Fruit fly (Drosophila melanogaster) whole organism, prepupa: ENCODE results near the gene Aprt.

Source experiments
- CG10631 ChIP-seq: fragments of 200-800 bp; sonication (Bioruptor generic); optimal IDR thresholded peaks from 2 replicates; lab custom pipeline; 2016; ENCODE audit warnings: missing biosample characterization, missing genetic modification characterization
- CG11294 ChIP-seq: fragments of 200-800 bp; sonication (Bioruptor generic); IDR thresholded peaks from 2 replicates; pipeline ENCODE4 v1.3.6; 2022; ENCODE audit warnings: missing biosample characterization, missing genetic modification characterization
- CG11762 ChIP-seq: fragments of 200-800 bp; sonication (Bioruptor generic); optimal IDR thresholded peaks from 3 replicates; lab custom pipeline; 2016; ENCODE audit warnings: missing biosample characterization, missing genetic modification characterization; ENCODE audit not compliant: insufficient read depth
- CG11902 ChIP-seq: fragments of 200-800 bp; sonication (Bioruptor generic); optimal IDR thresholded peaks from 3 replicates; lab custom pipeline; 2016; ENCODE audit warnings: missing biosample characterization, missing genetic modification characterization
- CG16779 ChIP-seq: fragments of 200-800 bp; sonication (Bioruptor generic); optimal IDR thresholded peaks from 3 replicates; lab custom pipeline; 2017; ENCODE audit warnings: missing biosample characterization, mild to moderate bottlenecking, missing genetic modification characterization
- CG3032 ChIP-seq: fragments of 200-800 bp; optimal IDR thresholded peaks from 2 replicates; lab custom pipeline; 2019; ENCODE audit warnings: missing biosample characterization, mild to moderate bottlenecking, missing genetic modification characterization, moderate library complexity
- CG32006 ChIP-seq: fragments of 200-800 bp; sonication (Bioruptor generic); optimal IDR thresholded peaks from 3 replicates; lab custom pipeline; 2017; ENCODE audit warnings: missing biosample characterization, mild to moderate bottlenecking, missing genetic modification characterization
- CG34406 ChIP-seq: fragments of 200-800 bp; sonication (Bioruptor generic); optimal IDR thresholded peaks from 3 replicates; lab custom pipeline; 2016; ENCODE audit warnings: missing biosample characterization, missing genetic modification characterization
- CG3919 ChIP-seq: fragments of 200-800 bp; sonication (Bioruptor generic); optimal IDR thresholded peaks from 3 replicates; lab custom pipeline; 2016; ENCODE audit warnings: missing biosample characterization, missing genetic modification characterization
- CG4318 ChIP-seq: fragments of 200-800 bp; sonication (Bioruptor generic); optimal IDR thresholded peaks from 3 replicates; lab custom pipeline; 2017; ENCODE audit warnings: missing biosample characterization, mild to moderate bottlenecking, missing genetic modification characterization
- CG6163 ChIP-seq: fragments of 200-800 bp; sonication (Bioruptor generic); IDR thresholded peaks from 3 replicates; pipeline ENCODE4 v1.3.6; 2022; ENCODE audit warnings: missing biosample characterization, missing genetic modification characterization
- CG6276 ChIP-seq: fragments of 200-800 bp; sonication (Bioruptor generic); optimal IDR thresholded peaks from 2 replicates; lab custom pipeline; 2017; ENCODE audit warnings: missing biosample characterization, mild to moderate bottlenecking, missing genetic modification characterization
- CG6792 ChIP-seq: fragments of 200-800 bp; sonication (Bioruptor generic); optimal IDR thresholded peaks from 3 replicates; lab custom pipeline; 2016; ENCODE audit warnings: missing biosample characterization, missing genetic modification characterization
- CG6808 ChIP-seq: fragments of 200-800 bp; sonication (Bioruptor generic); optimal IDR thresholded peaks from 3 replicates; lab custom pipeline; 2017; ENCODE audit warnings: missing biosample characterization, missing genetic modification characterization, mild to moderate bottlenecking, moderate library complexity, missing genetic modification reagents
- CG6854 ChIP-seq: fragments of 200-800 bp; sonication (Bioruptor generic); optimal IDR thresholded peaks from 2 replicates; lab custom pipeline; 2017; ENCODE audit warnings: missing biosample characterization, mild to moderate bottlenecking, missing genetic modification characterization
- CG7368 ChIP-seq: fragments of 200-800 bp; sonication (Bioruptor generic); optimal IDR thresholded peaks from 3 replicates; lab custom pipeline; 2016; ENCODE audit warnings: missing biosample characterization, missing genetic modification characterization
- CG8119 ChIP-seq: fragments of 200-800 bp; sonication (Bioruptor generic); IDR thresholded peaks from 3 replicates; pipeline ENCODE4 v1.3.6; 2022; ENCODE audit warnings: missing biosample characterization, missing genetic modification characterization
- CG8319 ChIP-seq: fragments of 200-800 bp; sonication (Bioruptor generic); optimal IDR thresholded peaks from 3 replicates; lab custom pipeline; 2016; ENCODE audit warnings: missing biosample characterization, missing genetic modification characterization
- Eip75B ChIP-seq: fragments of 200-800 bp; sonication (Bioruptor generic); optimal IDR thresholded peaks from 3 replicates; lab custom pipeline; 2016; ENCODE audit warnings: missing biosample characterization, missing genetic modification characterization
- Eip78C ChIP-seq: fragments of 200-800 bp; sonication (Bioruptor generic); peaks from one replicate; lab custom pipeline; 2016; ENCODE audit warnings: missing biosample characterization, missing genetic modification characterization
- Eip93F ChIP-seq: fragments of 200-800 bp; sonication (Bioruptor generic); optimal IDR thresholded peaks from 2 replicates; lab custom pipeline; 2016; ENCODE audit warnings: missing biosample characterization, mild to moderate bottlenecking, missing genetic modification characterization
- Ets21C ChIP-seq: fragments of 200-800 bp; sonication (Bioruptor generic); optimal IDR thresholded peaks from 3 replicates; lab custom pipeline; 2016; ENCODE audit warnings: missing biosample characterization, missing genetic modification characterization
- Gug ChIP-seq: fragments of 200-800 bp; sonication (Bioruptor generic); IDR thresholded peaks from 2 replicates; pipeline ENCODE4 v1.3.6; 2022; ENCODE audit warnings: missing biosample characterization, missing genetic modification characterization
- Hr38 ChIP-seq: sonication (Bioruptor generic); optimal IDR thresholded peaks from 2 replicates; lab custom pipeline; 2016; ENCODE audit warnings: missing biosample characterization, missing genetic modification characterization
- Hr39 ChIP-seq: fragments of 200-800 bp; sonication (Bioruptor generic); optimal IDR thresholded peaks from 2 replicates; lab custom pipeline; 2016; ENCODE audit warnings: missing biosample characterization, missing genetic modification characterization
- Hr4 ChIP-seq: fragments of 200-800 bp; sonication (Bioruptor generic); optimal IDR thresholded peaks from 3 replicates; lab custom pipeline; 2016; ENCODE audit warnings: missing biosample characterization, missing genetic modification characterization
- Lpt ChIP-seq: fragments of 200-800 bp; sonication (Bioruptor generic); optimal IDR thresholded peaks from 3 replicates; lab custom pipeline; 2016; ENCODE audit warnings: missing biosample characterization, missing genetic modification characterization
- Met ChIP-seq: fragments of 200-800 bp; sonication (Bioruptor generic); optimal IDR thresholded peaks from 3 replicates; lab custom pipeline; 2016; ENCODE audit warnings: missing biosample characterization, missing genetic modification characterization
- OdsH ChIP-seq: fragments of 200-800 bp; sonication (Bioruptor generic); optimal IDR thresholded peaks from 3 replicates; lab custom pipeline; 2016; ENCODE audit warnings: missing biosample characterization, missing genetic modification characterization
- Smox ChIP-seq: fragments of 200-800 bp; sonication (Bioruptor generic); optimal IDR thresholded peaks from 3 replicates; lab custom pipeline; 2016; ENCODE audit warnings: missing biosample characterization, missing genetic modification characterization
- Sox102F ChIP-seq: fragments of 200-800 bp; sonication (Bioruptor generic); optimal IDR thresholded peaks from 2 replicates; lab custom pipeline; 2016; ENCODE audit warnings: missing biosample characterization, mild to moderate bottlenecking, missing genetic modification characterization
- acj6 ChIP-seq: fragments of 200-800 bp; sonication (Bioruptor generic); optimal IDR thresholded peaks from 3 replicates; lab custom pipeline; 2016; ENCODE audit warnings: missing biosample characterization, missing genetic modification characterization
- dac ChIP-seq: fragments of 200-800 bp; sonication (Bioruptor generic); optimal IDR thresholded peaks from 2 replicates; lab custom pipeline; 2017; ENCODE audit warnings: missing biosample characterization, mild to moderate bottlenecking, missing genetic modification characterization
- dsx ChIP-seq: fragments of 200-800 bp; optimal IDR thresholded peaks from 3 replicates; lab custom pipeline; 2019; ENCODE audit warnings: missing biosample characterization, mild to moderate bottlenecking, missing genetic modification characterization, moderate library complexity; ENCODE audit not compliant: poor library complexity, severe bottlenecking
- eg ChIP-seq: fragments of 200-800 bp; sonication (Bioruptor generic); IDR thresholded peaks from 3 replicates; pipeline ENCODE4 v1.3.6; 2022; ENCODE audit warnings: missing biosample characterization, missing genetic modification characterization
- esn ChIP-seq: fragments of 200-800 bp; sonication (Bioruptor generic); optimal IDR thresholded peaks from 2 replicates; lab custom pipeline; 2016; ENCODE audit warnings: missing biosample characterization, mild to moderate bottlenecking, missing genetic modification characterization, moderate library complexity
- fd59A ChIP-seq: fragments of 200-800 bp; sonication (Bioruptor generic); optimal IDR thresholded peaks from 2 replicates; lab custom pipeline; 2017; ENCODE audit warnings: missing biosample characterization, mild to moderate bottlenecking, missing genetic modification characterization, missing genetic modification reagents
- fkh ChIP-seq: fragments of 200-800 bp; sonication (Bioruptor generic); optimal IDR thresholded peaks from 3 replicates; lab custom pipeline; 2017; ENCODE audit warnings: missing biosample characterization, mild to moderate bottlenecking, missing genetic modification characterization, moderate library complexity
- lz ChIP-seq: fragments of 200-800 bp; sonication (Bioruptor generic); optimal IDR thresholded peaks from 3 replicates; lab custom pipeline; 2016; ENCODE audit warnings: missing biosample characterization, missing genetic modification characterization
- net ChIP-seq: fragments of 200-800 bp; sonication (Bioruptor generic); optimal IDR thresholded peaks from 3 replicates; lab custom pipeline; 2016; ENCODE audit warnings: missing biosample characterization, missing genetic modification characterization
- pdm3 ChIP-seq: fragments of 200-800 bp; sonication (Bioruptor generic); optimal IDR thresholded peaks from 3 replicates; lab custom pipeline; 2016; ENCODE audit warnings: missing biosample characterization, missing genetic modification characterization
- salr ChIP-seq, 2 experiments: fragments of 200-800 bp; sonication (Bioruptor generic); optimal IDR thresholded peaks; 3 replicates each; lab custom pipeline; 2016 to 2018; ENCODE audit warnings: missing biosample characterization in 2 of 2, missing genetic modification characterization in 2 of 2, mild to moderate bottlenecking in 1 of 2
- ss ChIP-seq, 2 experiments: fragments of 200-800 bp; sonication (Bioruptor generic); optimal IDR thresholded peaks; 2 replicates in 1 of 2; 3 replicates in 1 of 2; lab custom pipeline; 2017 to 2018; ENCODE audit warnings: mild to moderate bottlenecking in 2 of 2, missing biosample characterization in 2 of 2, missing genetic modification characterization in 2 of 2, moderate library complexity in 1 of 2
- svp ChIP-seq: fragments of 200-800 bp; sonication (Bioruptor generic); peaks from one replicate; lab custom pipeline; 2016; ENCODE audit warnings: missing biosample characterization, missing genetic modification characterization
- topi ChIP-seq: fragments of 200-800 bp; sonication (Bioruptor generic); optimal IDR thresholded peaks from 3 replicates; lab custom pipeline; 2016; ENCODE audit warnings: missing biosample characterization, missing genetic modification characterization
- vri ChIP-seq: fragments of 200-800 bp; sonication (Bioruptor generic); optimal IDR thresholded peaks from 3 replicates; lab custom pipeline; 2016; ENCODE audit warnings: missing biosample characterization, mild to moderate bottlenecking, missing genetic modification characterization

Aprt gene

DNA sequence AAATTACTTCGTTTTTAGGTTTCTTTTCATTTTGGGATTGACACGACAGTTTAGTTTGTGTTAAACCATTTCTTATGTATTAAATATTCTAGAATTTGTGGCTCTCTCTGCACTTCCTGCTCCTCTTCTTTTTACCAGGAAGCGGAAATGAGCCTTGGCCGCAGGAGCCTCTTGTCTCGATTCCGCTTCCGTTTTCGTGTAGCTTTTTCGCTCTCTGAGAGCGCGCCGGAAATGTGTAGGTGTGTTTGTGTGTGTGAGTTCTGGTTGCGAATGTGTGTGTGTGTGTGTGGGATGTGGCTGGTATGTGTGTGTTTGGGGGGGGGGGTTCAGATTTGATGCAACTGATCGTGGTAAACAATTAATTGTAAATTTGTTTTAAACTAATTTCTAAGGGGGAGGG, 25.3 kb downstream of the Aprt start (continued):
- TF ChIP-seq Met = peak; percentile 19
- TF ChIP-seq CG6276 (GFP tag; lab: Kevin White, UChicago) = no peak
- peak; percentile 36 for TF ChIP-seq vri (GFP tag; lab: Kevin White, UChicago)
- TF ChIP-seq Ets21C (GFP tag; lab: Kevin White, UChicago) = no peak
- peak; percentile 6 for TF ChIP-seq CG7368 (GFP tag; lab: Kevin White, UChicago)
- peak; percentile 24 for TF ChIP-seq CG8319 (GFP tag; lab: Kevin White, UChicago)
- TF ChIP-seq dsx (GFP tag; lab: Kevin White, UChicago) = peak; percentile 11
- peak; percentile 88 for TF ChIP-seq Eip78C (GFP tag; lab: Kevin White, UChicago)
- peak; percentile 28 for TF ChIP-seq CG34406 (GFP tag; lab: Kevin White, UChicago)
- TF ChIP-seq Gug (GFP tag; lab: Robert Waterston, UW) = no peak
- TF ChIP-seq CG6854 (GFP tag; lab: Kevin White, UChicago) = peak; percentile 81

DNA sequence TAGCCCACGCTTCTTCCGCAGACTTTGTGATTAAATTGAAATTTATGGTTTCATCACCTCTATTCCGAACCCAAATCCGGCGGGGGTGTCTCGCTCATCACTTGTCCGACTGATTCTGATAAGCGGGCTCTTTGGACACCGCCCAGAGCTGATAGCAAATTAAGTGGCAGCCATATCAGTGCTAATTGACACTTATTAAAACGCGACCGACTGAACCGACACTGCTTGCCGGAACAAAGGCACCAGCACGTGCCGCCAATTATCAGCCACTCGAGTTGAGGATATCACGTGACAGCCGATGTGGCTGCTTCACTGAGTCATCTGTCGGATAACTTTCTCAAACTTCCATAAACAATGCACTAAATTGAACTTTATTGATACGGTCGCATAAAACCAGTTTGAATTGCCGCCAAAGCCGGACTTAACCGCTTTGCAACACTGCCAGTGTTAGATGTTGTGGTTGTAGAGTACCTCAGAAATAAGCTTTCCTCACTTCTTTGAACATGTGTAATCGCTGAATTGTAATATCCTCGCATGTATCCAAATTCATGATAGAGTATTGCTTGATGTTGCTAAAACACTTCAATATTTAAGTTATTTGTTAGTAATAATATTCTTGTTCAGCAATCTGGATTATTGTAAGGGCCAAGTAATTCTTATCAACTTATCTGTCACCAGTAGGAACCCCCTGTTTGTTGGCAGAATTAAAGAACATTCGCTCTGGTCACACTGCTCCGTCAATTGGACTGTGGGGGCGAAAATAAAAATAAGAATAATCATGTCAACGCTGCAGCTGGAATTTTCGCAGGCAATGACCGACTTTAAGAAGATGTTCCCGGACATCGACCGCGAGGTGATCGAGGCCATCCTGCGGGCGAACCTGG, 28.1 kb downstream of the Aprt start, which contains the start of gene CG12024:
Gene CG12024, plus strand, starts transcription at position 699 of the 884 bp plus-strand sequence.
- TF ChIP-seq acj6 (peak; percentile 60), net (GFP tag; lab: Kevin White, UChicago) (peak; percentile 10), CG3032 (tag; lab: Kevin White, UChicago) (peak; percentile 66), CG7368 (GFP tag; lab: Kevin White, UChicago) (peak; percentile 5), Lpt (GFP tag; lab: Kevin White, UChicago) (peak; percentile 17), dsx (GFP tag; lab: Kevin White, UChicago) (no peak), fkh (GFP tag; lab: Kevin White, UChicago) (peak; percentile 7), CG6808 (peak; percentile 15), CG6792 (no peak), CG3919 (GFP tag; lab: Kevin White, UChicago) (peak; percentile 54), CG32006 (GFP tag; lab: Kevin White, UChicago) (peak; percentile 71), ss (GFP tag; optimal IDR thresholded peaks at IDR 0.05; lab: Kevin White, UChicago) (peak in 1 of 2 experiments; percentile 4), CG16779 (tag; lab: Kevin White, UChicago) (no peak), Eip93F (GFP tag; lab: Kevin White, UChicago) (no peak), CG6276 (GFP tag; lab: Kevin White, UChicago) (no peak), eg (GFP tag; lab: Robert Waterston, UW) (peak; percentile 38; the same call in 1 of the 3 replicates), Hr38 (GFP tag; lab: Kevin White, UChicago) (no peak), Eip78C (GFP tag; lab: Kevin White, UChicago) (peak; percentile 88), CG10631 (GFP tag; lab: Kevin White, UChicago) (peak; percentile 69), Eip75B (GFP tag; lab: Kevin White, UChicago) (peak; percentile 70), esn (peak; percentile 66), OdsH (GFP tag; lab: Kevin White, UChicago) (peak; percentile 73), Ets21C (GFP tag; lab: Kevin White, UChicago) (peak; percentile 49), Sox102F (GFP tag; lab: Kevin White, UChicago) (peak; percentile 52), Hr4 (peak; percentile 75), CG6854 (GFP tag; lab: Kevin White, UChicago) (no peak), svp (peak; percentile 96), Smox (peak; percentile 58), CG8119 (GFP tag; lab: Robert Waterston, UW) (no peak), Hr39 (GFP tag; lab: Kevin White, UChicago) (peak; percentile 76), Gug (GFP tag; lab: Robert Waterston, UW) (peak; percentile 57), CG11762 (peak; percentile 9), topi (GFP tag; lab: Kevin White, UChicago) (peak; percentile 61), fd59A (GFP tag; lab: Kevin White, UChicago) (no peak), dac (GFP tag; lab: Kevin White, UChicago) (peak; percentile 39), CG8319 (GFP tag; lab: Kevin White, UChicago) (peak; percentile 20), CG4318 (peak; percentile 46), CG6163 (GFP tag; lab: Robert Waterston, UW) (no peak), pdm3 (GFP tag; lab: Kevin White, UChicago) (peak; percentile 76), CG11902 (GFP tag; lab: Kevin White, UChicago) (peak; percentile 56), lz (peak; percentile 69), salr (GFP tag; optimal IDR thresholded peaks at IDR 0.05; lab: Kevin White, UChicago) (no peak), CG34406 (GFP tag; lab: Kevin White, UChicago) (peak; percentile 32), CG11294 (GFP tag; lab: Robert Waterston, UW) (peak; percentile 11; the same call in 1 of the 2 replicates)
